Fruit fly (Drosophila melanogaster): ENCODE results near the gene Nelf-A.
A peak's percentile ranks its signal among the peaks of the same experiment; 100 is the strongest.

Nelf-A gene

DNA sequence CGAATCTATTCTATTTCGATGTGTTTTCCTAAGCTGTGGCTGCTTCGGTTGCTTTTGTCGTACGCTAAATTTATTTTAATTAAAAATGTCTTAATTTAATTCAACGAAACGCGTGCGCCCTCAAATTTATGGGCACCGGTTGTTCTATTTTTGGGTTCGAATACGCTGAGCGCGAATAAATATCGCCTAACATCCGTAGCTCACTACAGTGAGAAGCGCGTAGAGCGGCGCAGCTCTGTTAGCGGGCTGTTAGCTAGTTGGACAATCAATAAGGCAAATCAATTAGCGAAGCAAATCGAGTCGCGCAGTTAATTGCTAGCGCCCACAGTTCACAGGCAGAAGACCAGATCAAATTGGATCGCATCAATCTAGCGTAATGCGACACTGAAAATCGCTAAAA, 13.4 kb upstream of the Nelf-A start:
- TF ChIP-seq CG17801 (GFP tag; optimal IDR thresholded peaks at IDR 0.05; ENCODE audit: partially characterized antibody) = no peak

DNA sequence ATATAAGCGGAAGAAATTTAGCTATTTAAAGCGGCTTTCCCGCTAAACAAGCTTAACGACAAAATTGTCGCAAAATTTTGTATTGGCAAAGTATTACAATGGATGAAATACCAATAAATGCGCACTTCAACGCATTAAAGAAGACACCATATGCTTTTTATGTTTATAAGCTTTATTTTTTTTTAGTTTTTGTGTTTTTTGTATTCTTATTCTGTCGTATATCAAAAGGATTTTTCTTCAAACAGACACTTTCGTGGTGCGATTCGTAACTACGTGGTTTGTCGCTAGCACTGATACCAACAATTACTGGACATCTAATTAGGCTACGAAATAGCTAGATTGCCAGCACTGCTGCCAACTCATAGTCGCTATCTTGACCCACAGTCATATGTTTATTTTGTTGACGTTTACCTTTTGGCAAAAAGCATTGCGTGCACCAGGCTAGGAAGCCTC, 8.8 kb upstream of the Nelf-A start, which contains the start of gene Ddrgk1:
Gene Ddrgk1, plus strand, starts transcription at position 387 of the 453 bp plus-strand sequence.
- peak; percentile 20 for TF ChIP-seq CG17801 (GFP tag; optimal IDR thresholded peaks at IDR 0.05; ENCODE audit: partially characterized antibody)

DNA sequence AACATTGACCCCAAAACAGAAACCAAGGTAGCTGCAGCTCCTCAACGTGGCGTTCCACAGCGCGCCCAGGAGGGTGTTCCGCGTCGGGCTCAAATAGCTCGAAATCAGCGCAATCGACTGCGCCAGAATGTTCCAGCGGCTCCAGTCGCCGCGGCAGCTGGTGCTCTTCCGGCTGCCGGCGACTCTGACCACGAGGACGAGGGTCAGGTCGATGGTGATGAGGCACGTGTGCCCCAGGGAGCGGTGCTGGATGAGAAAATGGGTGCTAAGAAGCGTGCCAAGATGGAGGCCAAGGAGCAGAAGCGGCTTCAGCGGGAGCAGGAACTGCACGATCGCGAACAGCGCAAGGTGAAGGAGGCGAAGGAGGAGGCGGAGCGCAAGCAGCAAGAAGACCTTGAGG, 8.2 kb upstream of the Nelf-A start:
- no peak for TF ChIP-seq CG17801 (GFP tag; optimal IDR thresholded peaks at IDR 0.05; ENCODE audit: partially characterized antibody)

DNA sequence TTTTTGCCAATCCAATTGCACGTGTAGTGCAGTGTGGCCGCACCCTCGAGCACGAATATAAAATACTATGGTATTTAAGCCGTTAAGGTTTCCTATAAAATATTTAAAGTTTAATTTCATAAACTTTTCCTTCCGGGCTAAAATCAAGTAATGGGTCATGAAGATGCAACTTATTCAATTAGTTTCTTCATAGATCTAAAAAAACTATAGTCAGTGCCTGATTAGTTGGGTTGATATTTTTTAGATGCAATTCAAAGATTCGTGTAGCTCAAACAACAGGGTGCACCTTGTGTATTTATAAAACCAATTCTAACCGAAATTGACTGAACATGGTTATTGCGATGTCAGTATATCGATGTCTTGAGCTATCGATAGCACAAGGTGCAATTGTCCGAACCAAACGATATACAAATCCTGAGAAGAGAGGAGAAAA, 4.8 kb upstream of the Nelf-A start, which contains the start of the genes Smyd5 and Oga:
Gene Smyd5, minus strand, starts transcription at position 59 of the 433 bp plus-strand sequence.
Gene Oga, plus strand, starts transcription at position 345 of the 433 bp plus-strand sequence.
- TF ChIP-seq CG17801 (GFP tag; optimal IDR thresholded peaks at IDR 0.05; ENCODE audit: partially characterized antibody) = peak; percentile 41

DNA sequence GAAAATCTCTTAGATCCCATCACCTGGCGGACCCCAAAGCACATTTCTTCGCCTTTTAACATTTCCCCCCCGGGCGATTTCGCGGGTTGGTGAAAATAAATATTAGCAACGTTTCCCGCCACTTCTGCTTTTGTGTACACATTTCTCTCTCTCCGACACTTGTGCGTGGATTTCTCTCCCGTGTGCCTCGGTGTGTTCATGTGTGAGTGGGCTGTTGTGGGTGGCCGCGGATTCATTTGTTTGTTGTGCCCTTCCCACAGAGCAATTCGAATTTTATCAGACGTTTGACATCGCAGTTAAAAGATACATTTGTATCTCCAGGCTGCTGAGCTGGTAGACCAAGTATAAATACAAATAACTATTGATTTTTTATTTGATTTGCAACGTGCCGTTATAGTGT, 726 bp downstream of the Nelf-A start:
- TF ChIP-seq CG17801 (GFP tag; optimal IDR thresholded peaks at IDR 0.05; ENCODE audit: partially characterized antibody) = peak; percentile 14

DNA sequence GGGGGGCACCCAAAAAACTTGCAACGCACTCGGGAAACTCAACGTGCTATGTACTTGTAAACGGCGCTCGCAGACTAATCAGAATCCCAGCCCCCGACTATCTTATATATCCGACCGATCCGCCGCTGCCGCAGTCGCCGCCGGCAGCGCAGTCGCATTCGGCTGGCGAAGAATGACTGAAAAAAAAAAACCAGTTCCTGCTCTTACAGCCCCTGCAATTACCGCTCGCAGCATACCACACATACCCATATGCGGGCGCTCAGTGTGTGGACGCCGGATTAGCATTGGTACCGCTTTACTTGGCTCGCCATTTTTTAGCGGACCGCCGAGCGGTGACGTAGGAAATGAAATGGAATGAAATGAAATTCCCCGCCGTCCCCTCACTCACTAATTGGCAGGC, 13.6 kb downstream of the Nelf-A start, which contains the start of gene e:
Gene e, minus strand, starts transcription at position 79 of the 400 bp plus-strand sequence.
- no peak for TF ChIP-seq CG17801 (GFP tag; optimal IDR thresholded peaks at IDR 0.05; ENCODE audit: partially characterized antibody)

DNA sequence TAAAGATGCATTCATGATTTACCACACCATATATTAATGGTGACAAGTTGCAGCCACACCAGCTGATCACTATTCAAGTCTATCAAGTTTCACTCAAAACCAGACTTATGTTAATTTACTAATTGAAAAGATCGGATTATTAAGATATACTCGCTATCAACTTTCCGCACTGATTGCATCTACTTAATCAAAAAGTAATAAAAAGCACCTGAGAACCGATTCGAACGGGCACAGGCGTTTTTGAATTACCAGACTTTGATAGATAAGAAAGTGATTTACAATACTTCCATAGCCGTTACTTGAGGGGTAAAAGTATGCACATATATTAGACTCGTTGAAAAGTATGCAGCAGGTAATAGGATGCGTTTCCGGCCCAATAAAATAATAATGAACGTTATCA, 17.8 kb downstream of the Nelf-A start:
- no peak for TF ChIP-seq CG17801 (GFP tag; optimal IDR thresholded peaks at IDR 0.05; ENCODE audit: partially characterized antibody)

DNA sequence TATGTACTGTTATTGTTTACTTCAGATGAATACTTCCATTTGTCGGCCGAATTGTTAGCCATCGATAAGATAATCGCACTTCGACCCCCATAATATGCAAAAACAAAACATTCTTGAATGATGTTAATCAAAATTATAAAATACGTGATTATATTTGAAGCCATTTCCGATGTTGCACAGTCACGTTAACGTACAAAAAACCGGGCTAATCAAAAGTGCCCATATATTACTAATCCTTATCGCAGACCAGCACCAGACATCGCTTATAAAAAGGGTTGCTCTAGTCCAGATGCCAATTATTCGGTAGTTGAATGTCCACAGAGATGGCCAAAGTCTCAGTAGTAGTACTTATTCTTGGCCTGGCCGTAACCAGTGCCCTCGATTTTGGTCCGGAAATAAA, 18.8 kb downstream of the Nelf-A start, which contains the start of gene CG5892:
Gene CG5892, plus strand, starts transcription at position 301 of the 400 bp plus-strand sequence.
- TF ChIP-seq CG17801 (GFP tag; optimal IDR thresholded peaks at IDR 0.05; ENCODE audit: partially characterized antibody) = no peak

DNA sequence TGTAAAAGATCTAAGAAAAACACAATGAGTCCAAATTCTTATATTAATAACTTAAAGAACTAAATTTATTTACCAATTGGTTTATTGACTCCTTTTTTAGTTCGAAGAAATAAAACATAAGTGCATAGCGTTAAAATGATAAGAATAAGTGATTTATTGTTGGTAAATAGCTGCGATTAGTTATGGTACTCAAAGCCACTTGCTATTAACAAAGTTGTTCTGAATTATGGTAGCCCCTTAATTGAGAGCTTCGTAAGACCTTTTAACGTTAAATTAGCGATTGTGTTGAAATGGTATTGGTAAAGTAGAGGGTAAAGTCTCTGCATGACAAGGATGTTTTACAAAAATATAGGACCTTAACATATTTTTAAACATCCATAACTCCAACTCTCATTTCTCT, 22.3 kb downstream of the Nelf-A start:
- TF ChIP-seq CG17801 (GFP tag; optimal IDR thresholded peaks at IDR 0.05; ENCODE audit: partially characterized antibody) = no peak

DNA sequence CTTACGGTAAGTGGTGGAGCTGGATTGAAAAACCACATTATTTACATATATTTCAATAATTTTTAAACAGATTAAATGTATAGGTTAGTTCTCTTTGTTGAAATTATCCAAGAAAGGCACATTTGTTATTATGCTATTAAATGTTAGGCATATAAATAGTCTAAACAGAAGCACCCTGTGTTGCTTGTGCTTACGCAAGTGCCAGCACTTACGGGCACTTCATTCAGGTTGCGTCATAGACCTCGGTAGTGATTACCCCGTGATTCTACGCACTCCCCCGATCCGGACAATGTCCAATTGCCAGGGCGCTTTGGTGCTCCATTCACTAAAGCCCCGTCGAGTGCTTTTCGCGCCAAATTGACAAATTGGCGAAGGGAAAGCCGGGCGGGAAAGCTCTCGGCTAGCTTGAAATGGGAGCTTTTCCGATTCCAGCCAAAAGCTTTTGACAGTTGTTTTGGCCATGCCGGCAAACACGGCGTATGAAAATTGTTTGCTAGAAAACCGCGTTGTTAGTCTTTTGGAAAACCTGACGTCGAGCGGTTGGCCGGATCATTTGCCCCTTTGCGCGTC, 23.1 kb downstream of the Nelf-A start, which contains the start of gene ETHR:
Gene ETHR, plus strand, starts transcription at position 520 of the 570 bp plus-strand sequence.
- no peak for TF ChIP-seq CG17801 (GFP tag; optimal IDR thresholded peaks at IDR 0.05; ENCODE audit: partially characterized antibody)

DNA sequence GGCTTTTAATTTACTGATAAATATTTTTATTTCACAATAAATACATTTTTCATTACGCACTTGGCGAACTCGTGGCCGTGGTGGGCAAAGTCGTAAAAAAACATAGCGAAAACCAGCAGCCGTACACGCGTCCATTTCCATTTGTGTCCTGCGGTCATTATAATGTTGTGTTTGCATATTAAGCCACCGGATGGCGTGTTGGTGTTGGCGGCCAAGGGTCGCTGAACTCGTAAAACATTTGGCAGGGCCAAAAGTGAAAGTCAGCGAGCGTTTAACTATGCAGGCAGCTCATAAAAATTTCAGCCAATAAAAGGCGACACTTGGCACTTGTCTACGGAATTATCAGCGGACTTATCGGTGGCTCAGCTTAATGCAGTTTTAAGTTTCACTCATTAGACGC, 29.0 kb downstream of the Nelf-A start:
- TF ChIP-seq CG17801 (GFP tag; optimal IDR thresholded peaks at IDR 0.05; ENCODE audit: partially characterized antibody) = no peak

DNA sequence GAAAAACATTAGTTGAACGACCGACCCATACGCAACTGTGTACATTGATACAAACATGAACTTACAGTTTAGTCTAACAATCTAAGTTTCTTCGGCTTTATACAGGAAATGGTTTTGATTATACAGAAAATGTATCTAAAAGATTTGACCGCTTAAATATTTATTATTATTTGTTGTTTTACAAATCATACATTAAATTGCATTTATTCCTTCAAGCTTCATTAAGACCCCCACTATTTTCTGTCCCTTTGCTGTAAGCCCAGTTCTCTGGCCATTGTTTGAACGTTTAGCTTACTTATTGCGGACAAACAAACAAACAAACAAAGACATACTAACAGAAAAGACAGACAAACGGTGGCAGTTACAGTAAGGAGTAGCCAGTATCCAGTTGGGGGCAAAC, 30.8 kb downstream of the Nelf-A start:
- no peak for TF ChIP-seq CG17801 (GFP tag; optimal IDR thresholded peaks at IDR 0.05; ENCODE audit: partially characterized antibody)

DNA sequence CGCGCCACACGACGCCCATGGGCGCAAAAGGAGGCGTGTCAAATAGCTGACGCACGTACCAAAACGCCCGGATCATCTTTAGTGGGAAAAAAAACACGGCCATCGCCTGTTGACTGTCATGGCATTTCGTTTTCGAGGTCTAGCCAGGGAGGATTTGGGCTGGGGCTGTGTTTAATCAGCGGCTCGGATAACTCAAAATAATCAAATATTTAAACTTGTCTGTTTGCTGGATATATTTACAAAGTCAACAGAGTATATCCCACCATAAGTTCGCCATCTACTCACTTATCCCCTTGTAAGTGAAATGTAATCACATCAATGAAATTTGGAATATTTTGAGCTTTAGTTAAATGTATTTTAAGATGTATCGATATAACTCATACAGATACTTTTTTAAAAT, 37.3 kb downstream of the Nelf-A start:
- no peak for TF ChIP-seq CG17801 (GFP tag; optimal IDR thresholded peaks at IDR 0.05; ENCODE audit: partially characterized antibody)

DNA sequence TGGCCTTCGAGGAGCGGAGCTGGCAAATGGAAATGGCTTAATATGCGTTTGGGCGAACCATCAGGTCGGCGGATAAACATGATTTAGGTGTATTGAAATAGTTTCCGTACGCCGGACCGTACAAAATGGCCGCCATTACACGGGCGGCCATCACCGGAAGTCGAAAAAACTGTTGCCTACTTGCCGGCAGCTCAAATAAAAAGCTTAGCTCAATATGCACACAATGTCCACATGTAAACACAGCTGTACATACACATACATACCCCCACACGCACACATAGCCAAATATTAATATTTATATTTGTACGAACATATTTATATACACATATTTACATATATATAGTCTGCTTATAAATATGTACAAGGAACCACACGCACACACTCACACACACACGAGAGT, 39.7 kb downstream of the Nelf-A start:
- no peak for TF ChIP-seq CG17801 (GFP tag; optimal IDR thresholded peaks at IDR 0.05; ENCODE audit: partially characterized antibody)

DNA sequence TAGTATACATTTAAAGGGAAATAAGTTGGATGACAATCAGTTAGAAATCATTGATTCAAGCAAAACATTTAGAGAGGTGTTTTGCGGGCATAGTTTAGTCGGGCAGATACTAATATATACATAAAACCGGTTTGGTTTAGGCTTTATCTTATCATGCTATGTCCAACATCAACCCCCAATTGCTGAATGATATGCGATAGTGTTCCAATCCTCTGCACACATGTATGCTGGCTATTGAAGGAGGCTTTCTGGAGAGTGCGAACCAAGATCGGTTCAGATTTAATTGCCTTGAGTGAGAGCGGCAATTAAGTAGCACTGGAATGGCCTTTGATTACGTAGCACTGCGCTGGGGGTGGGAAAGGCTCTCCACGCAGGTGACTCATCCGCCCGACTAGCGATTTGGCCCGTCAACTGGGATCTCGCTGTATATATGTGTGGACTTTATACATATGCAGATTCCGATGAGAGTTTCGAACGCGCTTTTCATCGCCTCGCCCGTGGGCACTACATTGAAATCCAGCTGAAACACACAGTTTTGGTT, 44.5 kb downstream of the Nelf-A start:
- no peak for TF ChIP-seq CG17801 (GFP tag; optimal IDR thresholded peaks at IDR 0.05; ENCODE audit: partially characterized antibody)

DNA sequence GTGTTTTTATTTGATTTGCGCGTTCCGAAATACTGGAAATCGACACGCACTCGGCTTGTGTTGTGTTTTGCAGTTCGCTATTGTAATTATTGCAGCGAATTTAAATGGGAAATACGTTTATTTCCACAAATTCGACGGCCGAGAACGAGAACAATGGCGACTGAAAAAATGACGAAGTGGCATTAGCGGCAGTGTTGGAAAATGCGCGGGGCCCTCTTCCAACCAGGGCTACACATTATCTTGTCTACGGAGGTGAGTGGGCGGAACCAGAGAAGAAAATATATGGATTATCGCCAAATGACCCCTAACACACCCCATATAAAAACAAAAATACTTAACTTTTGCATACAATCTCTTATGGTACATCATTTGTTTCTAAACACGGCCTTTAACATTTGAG, 45.4 kb downstream of the Nelf-A start, which contains the start of gene Rab1:
Gene Rab1, minus strand, starts transcription at position 188 of the 400 bp plus-strand sequence.
- TF ChIP-seq CG17801 (GFP tag; optimal IDR thresholded peaks at IDR 0.05; ENCODE audit: partially characterized antibody) = peak; percentile 49
